Fruit fly (Drosophila melanogaster) whole organism, wandering third instar larva: Measurements from ENCODE around the gene pico.

ENCODE experiments used
- CrebA ChIP-seq: fragments of 200-800 bp; sonication (Bioruptor generic); optimal IDR thresholded peaks from 2 replicates; lab custom pipeline; 2016; ENCODE audit warnings: missing biosample characterization, mild to moderate bottlenecking, missing genetic modification characterization, borderline replicate concordance
- Hnf4 ChIP-seq: fragments of 200-800 bp; sonication (Bioruptor generic); optimal IDR thresholded peaks from 2 replicates; lab custom pipeline; 2016; ENCODE audit warnings: missing biosample characterization, mild to moderate bottlenecking, missing genetic modification characterization
- Myc ChIP-seq: fragments of >200 bp; optimal IDR thresholded peaks from 2 replicates; lab custom pipeline; 2017
- Sp1 ChIP-seq: fragments of 200-800 bp; sonication (Bioruptor generic); optimal IDR thresholded peaks from 3 replicates; lab custom pipeline; 2019; ENCODE audit warnings: missing biosample characterization, mild to moderate bottlenecking, missing genetic modification characterization, moderate library complexity
- brk ChIP-seq: fragments of 200-800 bp; sonication (Bioruptor generic); optimal IDR thresholded peaks from 2 replicates; lab custom pipeline; 2016; ENCODE audit warnings: missing biosample characterization, mild to moderate bottlenecking, missing genetic modification characterization
- dmrt93B ChIP-seq: fragments of 200-800 bp; sonication (Bioruptor generic); optimal IDR thresholded peaks from 2 replicates; lab custom pipeline; 2018; ENCODE audit warnings: missing biosample characterization, mild to moderate bottlenecking, missing genetic modification characterization
- foxo ChIP-seq, 2 experiments: fragments of 200-800 bp; sonication (Bioruptor generic); optimal IDR thresholded peaks; 2 replicates in 1 of 2; 3 replicates in 1 of 2; lab custom pipeline; 2016 to 2017; ENCODE audit warnings: missing biosample characterization in 2 of 2, missing genetic modification characterization in 2 of 2
- h ChIP-seq: fragments of 200-800 bp; sonication (Bioruptor generic); optimal IDR thresholded peaks from 3 replicates; lab custom pipeline; 2016; ENCODE audit warnings: missing biosample characterization, mild to moderate bottlenecking, missing genetic modification characterization
- pan ChIP-seq: fragments of >200 bp; optimal IDR thresholded peaks from 2 replicates; lab custom pipeline; 2017

DNA sequence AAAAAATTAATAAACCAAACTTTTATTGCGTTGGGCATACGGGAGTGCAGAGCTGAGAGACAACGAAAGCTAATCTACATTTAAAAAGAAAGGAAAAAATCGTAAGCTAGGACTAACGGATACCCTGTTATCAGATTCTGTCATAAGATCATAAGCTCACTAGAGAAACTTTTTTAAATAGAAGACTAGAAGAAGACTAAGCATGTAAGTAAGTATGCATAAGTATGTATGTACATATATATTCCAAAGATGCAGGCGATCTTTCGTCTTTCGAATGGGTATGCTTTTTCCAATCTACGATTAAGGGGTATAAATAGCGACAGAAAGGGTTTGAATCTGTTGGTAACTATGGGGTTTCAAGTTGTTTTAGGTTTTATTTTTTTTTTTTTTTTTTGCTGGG is 67.0 kb downstream of the pico start:
- TF ChIP-seq Sp1 (GFP tag; lab: Kevin White, UChicago) (no peak), foxo (GFP tag; optimal IDR thresholded peaks at IDR 0.05; lab: Kevin White, UChicago) (no peak), Hnf4 (GFP tag; lab: Kevin White, UChicago) (no peak), h (GFP tag; lab: Kevin White, UChicago) (no peak), pan (lab: Kevin White, UChicago) (no peak), CrebA (no peak), Myc (lab: Kevin White, UChicago) (no peak), dmrt93B (GFP tag; lab: Kevin White, UChicago) (no peak), brk (no peak)
